Fruit fly (Drosophila melanogaster) whole organism, wandering third instar larva: ENCODE data around the gene Dsp1.

Experiments used
- CrebA ChIP-seq: fragments of 200-800 bp; sonication (Bioruptor generic); optimal IDR thresholded peaks from 2 replicates; lab custom pipeline; 2016; ENCODE audit warnings: missing biosample characterization, mild to moderate bottlenecking, missing genetic modification characterization, borderline replicate concordance
- Dif ChIP-seq: fragments of 200-275, 200-300 bp; sonication (Bioruptor generic); optimal IDR thresholded peaks from 2 replicates; lab custom pipeline; 2018; ENCODE audit warnings: missing biosample characterization, missing genetic modification characterization; ENCODE audit not compliant: partially characterized antibody
- HLH106 ChIP-seq: fragments of 200-800 bp; optimal IDR thresholded peaks from 3 replicates; lab custom pipeline; 2019; ENCODE audit warnings: missing biosample characterization, mild to moderate bottlenecking, missing genetic modification characterization, moderate library complexity
- Hnf4 ChIP-seq: fragments of 200-800 bp; sonication (Bioruptor generic); optimal IDR thresholded peaks from 2 replicates; lab custom pipeline; 2016; ENCODE audit warnings: missing biosample characterization, mild to moderate bottlenecking, missing genetic modification characterization
- Hr78 ChIP-seq: fragments of >200 bp; optimal IDR thresholded peaks from 2 replicates; lab custom pipeline; 2017; ENCODE audit warnings: missing biosample characterization, missing genetic modification characterization
- Jra ChIP-seq: sonication (Bioruptor generic); optimal IDR thresholded peaks from 2 replicates; lab custom pipeline; 2016; ENCODE audit warnings: missing biosample characterization, missing genetic modification characterization
- Myc ChIP-seq: fragments of >200 bp; optimal IDR thresholded peaks from 2 replicates; lab custom pipeline; 2017
- N ChIP-seq: fragments of >200 bp; optimal IDR thresholded peaks from 2 replicates; lab custom pipeline; 2018; ENCODE audit warnings: missing biosample characterization, missing external identifiers, missing genetic modification characterization
- OdsH ChIP-seq: fragments of 200-800 bp; sonication (Bioruptor generic); optimal IDR thresholded peaks from 2 replicates; lab custom pipeline; 2016; ENCODE audit warnings: missing biosample characterization, mild to moderate bottlenecking, missing genetic modification characterization
- Rel ChIP-seq, 2 experiments: fragments of 200-800 bp; sonication (Bioruptor generic) in 1 of 2; optimal IDR thresholded peaks; 2 replicates in 1 of 2; 3 replicates in 1 of 2; lab custom pipeline; 2016 to 2019; ENCODE audit warnings: mild to moderate bottlenecking in 2 of 2, missing biosample characterization in 2 of 2, missing genetic modification characterization in 2 of 2, moderate library complexity in 1 of 2
- Sp1 ChIP-seq: fragments of 200-800 bp; sonication (Bioruptor generic); optimal IDR thresholded peaks from 3 replicates; lab custom pipeline; 2019; ENCODE audit warnings: missing biosample characterization, mild to moderate bottlenecking, missing genetic modification characterization, moderate library complexity
- Vsx2 ChIP-seq: fragments of 200-300, 225-300 bp; sonication (Bioruptor generic); optimal IDR thresholded peaks from 2 replicates; lab custom pipeline; 2018; ENCODE audit warnings: missing biosample characterization, missing genetic modification characterization; ENCODE audit not compliant: partially characterized antibody
- brk ChIP-seq: fragments of 200-800 bp; sonication (Bioruptor generic); optimal IDR thresholded peaks from 2 replicates; lab custom pipeline; 2016; ENCODE audit warnings: missing biosample characterization, mild to moderate bottlenecking, missing genetic modification characterization
- dl ChIP-seq, 2 experiments: fragments of 175-275, 200-275 bp in 1 of 2; fragments of 200-275 bp in 1 of 2; sonication (Bioruptor generic); optimal IDR thresholded peaks; lab custom pipeline; 2018; ENCODE audit warnings: mild to moderate bottlenecking in 2 of 2, missing biosample characterization in 2 of 2, missing genetic modification characterization in 2 of 2, moderate library complexity in 2 of 2; ENCODE audit not compliant: partially characterized antibody in 2 of 2, insufficient read depth in 1 of 2
- ey ChIP-seq: fragments of 200-800 bp; sonication (Bioruptor generic); optimal IDR thresholded peaks from 2 replicates; lab custom pipeline; 2016; ENCODE audit warnings: missing biosample characterization, missing genetic modification characterization
- foxo ChIP-seq, 2 experiments: fragments of 200-800 bp; sonication (Bioruptor generic); optimal IDR thresholded peaks; 2 replicates in 1 of 2; 3 replicates in 1 of 2; lab custom pipeline; 2016 to 2017; ENCODE audit warnings: missing biosample characterization in 2 of 2, missing genetic modification characterization in 2 of 2
- fru ChIP-seq: fragments of 200-800 bp; sonication (Bioruptor generic); optimal IDR thresholded peaks from 3 replicates; lab custom pipeline; 2016; ENCODE audit warnings: missing biosample characterization, mild to moderate bottlenecking, missing genetic modification characterization
- h ChIP-seq: fragments of 200-800 bp; sonication (Bioruptor generic); optimal IDR thresholded peaks from 3 replicates; lab custom pipeline; 2016; ENCODE audit warnings: missing biosample characterization, mild to moderate bottlenecking, missing genetic modification characterization
- jim ChIP-seq: fragments of 175-275, 200-325 bp; sonication (Bioruptor generic); optimal IDR thresholded peaks from 2 replicates; lab custom pipeline; 2016; ENCODE audit warnings: missing biosample characterization, mild to moderate bottlenecking, missing genetic modification characterization
- lola ChIP-seq: fragments of >200 bp; optimal IDR thresholded peaks from 2 replicates; lab custom pipeline; 2017; ENCODE audit warnings: missing biosample characterization, missing genetic modification characterization
- pan ChIP-seq: fragments of >200 bp; optimal IDR thresholded peaks from 2 replicates; lab custom pipeline; 2017
- psq ChIP-seq: fragments of 200-800 bp; sonication (Bioruptor generic); optimal IDR thresholded peaks from 3 replicates; lab custom pipeline; 2017; ENCODE audit warnings: missing biosample characterization, mild to moderate bottlenecking, missing genetic modification characterization, moderate library complexity
- rgr ChIP-seq: fragments of 200-800 bp; sonication (Bioruptor generic); optimal IDR thresholded peaks from 3 replicates; lab custom pipeline; 2016; ENCODE audit warnings: missing biosample characterization, mild to moderate bottlenecking, missing genetic modification characterization
- tai ChIP-seq: sonication (Bioruptor generic); optimal IDR thresholded peaks from 2 replicates; lab custom pipeline; 2016; ENCODE audit warnings: missing biosample characterization, missing genetic modification characterization
- woc ChIP-seq: sonication (Bioruptor generic); optimal IDR thresholded peaks from 2 replicates; lab custom pipeline; 2016; ENCODE audit warnings: missing biosample characterization, mild to moderate bottlenecking, missing genetic modification characterization

The Dsp1 gene

DNA sequence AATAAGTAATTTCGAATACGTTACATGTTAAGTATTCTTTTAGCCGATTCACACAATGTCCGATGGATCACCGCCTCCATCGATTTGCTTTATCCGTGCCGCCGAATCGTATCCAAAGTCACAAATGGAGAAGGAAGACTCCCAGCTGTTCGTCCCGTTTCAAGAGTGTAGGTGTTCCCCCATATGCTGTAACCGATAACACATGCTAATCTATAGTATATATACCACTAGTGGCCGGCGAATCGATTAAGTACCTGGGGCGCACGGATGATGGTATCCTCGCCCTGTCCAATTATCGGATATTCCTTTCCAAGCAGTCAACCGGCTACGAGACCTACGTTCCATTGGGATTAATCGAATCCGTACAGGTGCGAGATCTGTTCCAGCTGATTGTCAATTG is 35.8 kb upstream of the Dsp1 start, which contains the start of gene ERp44:
Gene ERp44, minus strand, starts transcription at position 101 of the 400 bp plus-strand sequence.
- TF ChIP-seq fru (no peak), lola (GFP tag; lab: Kevin White, UChicago) (no peak), Jra (GFP tag; lab: Kevin White, UChicago) (no peak)

DNA sequence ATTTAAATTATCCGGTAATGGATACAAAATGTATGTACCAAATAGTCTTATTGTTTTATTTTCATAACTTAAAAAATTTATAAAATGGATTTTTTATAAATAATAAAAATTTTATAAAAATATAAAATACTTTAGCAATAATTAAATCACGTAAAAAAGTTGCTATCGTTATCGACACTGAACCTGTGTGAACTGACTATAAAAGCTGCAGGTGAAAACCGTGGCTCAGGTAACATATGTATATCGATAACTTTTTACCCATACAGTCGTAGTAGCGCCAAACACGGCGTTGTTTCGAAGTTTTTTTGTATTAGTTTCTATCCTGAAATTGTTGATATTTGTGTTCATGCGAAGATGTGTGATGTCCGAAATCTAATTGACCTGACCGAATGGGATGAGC is 29.8 kb upstream of the Dsp1 start, which contains the start of gene CG3679:
Gene CG3679, plus strand, starts transcription at position 235 of the 400 bp plus-strand sequence.
- TF ChIP-seq psq (GFP tag; lab: Kevin White, UChicago) (no peak), CrebA (GFP tag; lab: Kevin White, UChicago) (no peak), lola (GFP tag; lab: Kevin White, UChicago) (no peak), Vsx2 (GFP tag; lab: Kevin White, UChicago) (no peak), ey (GFP tag; lab: Kevin White, UChicago) (no peak), h (GFP tag; lab: Kevin White, UChicago) (no peak), rgr (no peak), Hnf4 (GFP tag; lab: Kevin White, UChicago) (no peak), tai (GFP tag; lab: Kevin White, UChicago) (no peak), pan (no peak), woc (no peak), foxo (GFP tag; optimal IDR thresholded peaks at IDR 0.05; lab: Kevin White, UChicago) (no peak), Hr78 (GFP tag; lab: Kevin White, UChicago) (peak; percentile 20), N (GFP tag; lab: Kevin White, UChicago) (peak; percentile 57)
- TF ChIP-seq, all 38 proteins: peak for 2

DNA sequence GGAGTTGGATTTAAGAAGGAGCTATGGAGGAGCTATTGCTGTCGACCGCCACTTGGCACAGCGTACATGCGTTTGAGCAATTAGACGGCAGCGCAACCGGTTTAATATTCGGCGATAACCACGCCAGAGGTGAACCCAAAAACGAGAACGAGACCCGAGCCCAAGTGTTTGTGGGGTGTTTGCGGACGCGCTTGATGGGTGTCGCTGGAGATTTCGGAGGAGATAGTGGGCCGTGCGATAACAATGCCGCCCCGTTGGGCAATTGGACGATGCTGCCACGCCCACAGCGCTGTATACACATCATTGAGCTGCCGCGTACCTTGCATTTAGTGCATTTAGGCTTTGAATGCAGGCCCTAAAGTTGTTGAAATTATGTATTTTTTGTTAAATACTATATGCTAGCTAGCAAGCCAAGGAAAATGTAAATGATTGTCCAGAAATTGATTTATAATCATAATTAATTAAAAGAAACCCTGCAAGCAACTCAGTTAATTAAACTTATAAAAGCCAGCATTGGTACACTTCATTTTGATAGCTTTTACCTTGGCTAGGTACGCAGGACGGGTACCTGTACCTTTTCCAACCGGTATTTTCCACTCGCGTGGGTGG is 25.0 kb upstream of the Dsp1 start, which contains the start of gene Had1:
Gene Had1, minus strand, starts transcription at position 358 of the 609 bp plus-strand sequence.
- TF ChIP-seq pan: no peak
- peak; percentile 39 for TF ChIP-seq Myc
- no peak for TF ChIP-seq Rel (GFP tag; optimal IDR thresholded peaks at IDR 0.05; lab: Kevin White, UChicago)
- TF ChIP-seq Rel (tag; optimal IDR thresholded peaks at IDR 0.05; lab: Kevin White, UChicago): peak; percentile 4
- no peak for TF ChIP-seq rgr
- no peak for TF ChIP-seq ey (GFP tag; lab: Kevin White, UChicago)
- TF ChIP-seq HLH106 (tag; lab: Kevin White, UChicago): no peak
- TF ChIP-seq OdsH: no peak
- no peak for TF ChIP-seq brk
- TF ChIP-seq woc: peak; percentile 46
- TF ChIP-seq Dif (GFP tag; lab: Kevin White, UChicago): peak; percentile 71
- TF ChIP-seq, all 38 proteins: peak for 4

DNA sequence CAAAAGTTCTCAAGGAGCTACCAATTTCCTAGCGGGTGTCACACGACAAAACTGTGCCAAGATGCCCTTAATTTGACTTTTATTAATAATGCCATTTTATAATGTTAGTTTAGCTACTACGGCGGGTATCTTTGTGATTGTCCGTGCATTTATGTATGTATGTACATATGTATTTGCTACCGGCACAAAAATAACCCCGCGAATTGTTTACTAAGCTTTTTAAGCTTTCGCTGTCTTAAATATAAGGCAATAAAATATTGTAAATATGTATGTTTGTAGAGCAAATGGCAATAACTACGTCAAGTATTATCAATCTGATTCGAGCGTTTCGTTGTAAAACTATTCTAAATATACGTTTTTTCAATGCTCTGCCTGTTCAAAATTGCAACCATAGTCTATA is 24.5 kb upstream of the Dsp1 start:
- no peak for TF ChIP-seq psq (GFP tag; lab: Kevin White, UChicago)
- TF ChIP-seq, all 38 proteins: peak for 0

DNA sequence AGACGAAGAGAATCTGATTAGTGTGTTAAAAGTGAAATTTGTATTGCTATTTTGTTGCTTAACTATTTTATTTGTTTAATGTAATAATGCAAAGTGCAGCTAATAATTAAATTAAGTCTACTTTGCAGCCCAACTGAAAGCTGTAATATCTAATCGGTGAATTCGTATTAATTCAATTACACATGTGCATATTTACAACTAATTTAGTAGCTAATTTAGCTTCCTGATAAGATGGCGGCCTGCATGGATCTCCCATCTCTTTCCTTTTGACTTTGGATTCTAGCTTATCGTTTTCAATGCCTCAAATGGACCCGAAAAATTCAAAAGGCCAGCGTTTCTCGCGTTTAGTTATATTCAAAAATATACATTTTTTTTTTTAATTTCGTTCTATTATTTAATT is 23.6 kb upstream of the Dsp1 start:
- TF ChIP-seq jim (GFP tag; lab: Kevin White, UChicago) (no peak), Vsx2 (GFP tag; lab: Kevin White, UChicago) (peak; percentile 11), Jra (GFP tag; lab: Kevin White, UChicago) (no peak)

DNA sequence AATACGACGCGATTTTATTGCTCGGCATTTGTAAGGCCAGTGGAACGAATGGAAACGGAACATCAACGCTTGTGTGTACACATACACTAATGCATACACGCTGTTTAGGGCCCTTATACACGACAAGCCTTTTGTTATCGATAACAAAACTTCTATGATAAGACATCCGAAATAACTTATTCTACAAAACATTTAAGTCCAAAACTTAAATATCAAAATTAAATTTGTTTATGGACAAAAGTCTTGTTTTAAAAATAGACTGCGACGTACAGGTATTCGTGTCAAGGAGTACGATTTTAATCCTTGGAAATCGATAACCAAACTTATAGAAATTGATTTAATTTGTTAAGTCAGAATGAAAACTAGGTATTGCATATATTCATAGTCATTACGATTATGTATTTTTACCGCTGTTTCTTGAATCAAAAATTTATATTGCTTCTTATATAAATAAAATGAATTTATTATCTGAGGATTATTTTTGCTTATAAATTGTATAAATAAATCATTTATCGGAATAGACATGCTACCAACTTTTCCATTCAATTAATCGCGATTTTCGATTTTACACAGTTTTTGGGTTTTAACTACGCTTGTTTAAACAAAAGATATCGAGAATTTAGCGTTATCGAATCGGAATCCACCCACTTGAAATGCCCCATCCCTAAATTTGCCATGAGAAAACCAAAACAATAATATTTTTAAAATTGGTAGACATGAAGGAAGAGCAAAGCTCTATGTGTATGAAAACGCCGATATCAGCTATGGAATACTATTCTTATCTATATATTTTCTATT is 20.1 kb upstream of the Dsp1 start, which contains the start of the genes CG9915 and SWIP:
Gene CG9915, minus strand, starts transcription at position 61 of the 798 bp plus-strand sequence.
Gene SWIP, plus strand, starts transcription at position 632 of the 798 bp plus-strand sequence.
- TF ChIP-seq dl (GFP tag; optimal IDR thresholded peaks at IDR 0.05; lab: Kevin White, UChicago; ENCODE audit: insufficient read depth in 1 of 2, partially characterized antibody in 2 of 2): peak; percentile 69 to 90
- TF ChIP-seq foxo (GFP tag; optimal IDR thresholded peaks at IDR 0.05; lab: Kevin White, UChicago): peak in 1 of 2 experiments; percentile 25
- peak; percentile 99 for TF ChIP-seq Vsx2 (GFP tag; lab: Kevin White, UChicago)
- TF ChIP-seq Sp1 (GFP tag; lab: Kevin White, UChicago): peak; percentile 17
- no peak for TF ChIP-seq ey (GFP tag; lab: Kevin White, UChicago)
- TF ChIP-seq Dif (GFP tag; lab: Kevin White, UChicago): peak; percentile 97
- no peak for TF ChIP-seq rgr
- TF ChIP-seq N (GFP tag; lab: Kevin White, UChicago): no peak
- peak; percentile 29 for TF ChIP-seq woc
